Fruit fly (Drosophila melanogaster) whole organism, pupa: ENCODE measurements around the gene CG3703.

ENCODE experiments used
- CG10348 ChIP-seq: fragments of 200-800 bp; sonication (Bioruptor generic); IDR thresholded peaks from 2 replicates; pipeline ENCODE4 v1.3.6; 2022; ENCODE audit warnings: missing biosample characterization, missing genetic modification characterization
- CG12605 ChIP-seq: fragments of 200-800 bp; sonication (Bioruptor generic); IDR thresholded peaks from 2 replicates; pipeline ENCODE4 v1.3.6; 2022; ENCODE audit warnings: missing biosample characterization, missing genetic modification characterization
- CG13204 ChIP-seq: fragments of 200-800 bp; sonication (Bioruptor generic); optimal IDR thresholded peaks from 2 replicates; lab custom pipeline; 2018; ENCODE audit warnings: missing biosample characterization, mild to moderate bottlenecking, missing genetic modification characterization, moderate library complexity
- CG14655 ChIP-seq: fragments of 200-800 bp; sonication (Bioruptor generic); optimal IDR thresholded peaks from 3 replicates; lab custom pipeline; 2017; ENCODE audit warnings: mild to moderate bottlenecking, missing biosample characterization, missing genetic modification reagents, missing genetic modification characterization
- CG15710 ChIP-seq: fragments of 200-800 bp; sonication (Bioruptor generic); optimal IDR thresholded peaks from 2 replicates; lab custom pipeline; 2018; ENCODE audit warnings: missing biosample characterization, mild to moderate bottlenecking, missing genetic modification characterization, moderate library complexity
- CG17806 ChIP-seq: fragments of 200-800 bp; sonication (Bioruptor generic); optimal IDR thresholded peaks from 2 replicates; lab custom pipeline; 2018; ENCODE audit warnings: missing biosample characterization, mild to moderate bottlenecking, missing genetic modification characterization, moderate library complexity
- CG32121 ChIP-seq: fragments of 200-800 bp; sonication (Bioruptor generic); IDR thresholded peaks from 2 replicates; pipeline ENCODE4 v1.3.6; 2022; ENCODE audit warnings: missing biosample characterization, missing genetic modification characterization
- CG34367 ChIP-seq: fragments of 200-800 bp; sonication (Bioruptor generic); optimal IDR thresholded peaks from 2 replicates; lab custom pipeline; 2018; ENCODE audit warnings: missing biosample characterization, mild to moderate bottlenecking, missing genetic modification characterization
- CG4496 ChIP-seq: fragments of 200-800 bp; sonication (Bioruptor generic); IDR thresholded peaks from 3 replicates; pipeline ENCODE4 v1.3.6; 2022; ENCODE audit warnings: missing biosample characterization, missing genetic modification characterization
- CG8159 ChIP-seq: fragments of 200-800 bp; sonication (Bioruptor generic); optimal IDR thresholded peaks from 3 replicates; lab custom pipeline; 2018; ENCODE audit warnings: missing biosample characterization, mild to moderate bottlenecking, missing genetic modification characterization, moderate library complexity
- CG8301 ChIP-seq: fragments of 200-800 bp; sonication (Bioruptor generic); optimal IDR thresholded peaks from 2 replicates; lab custom pipeline; 2018; ENCODE audit warnings: missing biosample characterization, mild to moderate bottlenecking, missing genetic modification characterization
- CG9948 ChIP-seq: fragments of 200-800 bp; sonication (Bioruptor generic); optimal IDR thresholded peaks from 2 replicates; lab custom pipeline; 2018; ENCODE audit warnings: missing biosample characterization, mild to moderate bottlenecking, missing genetic modification characterization, moderate library complexity
- D1 ChIP-seq: fragments of 200-800 bp; sonication (Bioruptor generic); optimal IDR thresholded peaks from 2 replicates; lab custom pipeline; 2018; ENCODE audit warnings: missing biosample characterization, mild to moderate bottlenecking, missing genetic modification characterization, moderate library complexity
- EcR ChIP-seq: fragments of 200-800 bp; sonication (Bioruptor generic); optimal IDR thresholded peaks from 3 replicates; lab custom pipeline; 2019; ENCODE audit warnings: missing biosample characterization, missing genetic modification characterization, mild to moderate bottlenecking, moderate library complexity, missing genetic modification reagents
- Ets98B ChIP-seq: fragments of 200-800 bp; sonication (Bioruptor generic); IDR thresholded peaks from 2 replicates; pipeline ENCODE4 v1.3.6; 2022; ENCODE audit warnings: missing biosample characterization, missing genetic modification characterization
- Pif1A ChIP-seq: fragments of 200-800 bp; sonication (Bioruptor generic); optimal IDR thresholded peaks from 3 replicates; lab custom pipeline; 2016; ENCODE audit warnings: missing biosample characterization, missing genetic modification characterization
- Pif1B ChIP-seq: fragments of 200-800 bp; sonication (Bioruptor generic); optimal IDR thresholded peaks from 3 replicates; lab custom pipeline; 2016; ENCODE audit warnings: missing biosample characterization, missing genetic modification characterization
- Snoo ChIP-seq: fragments of 200-800 bp; sonication (Bioruptor generic); optimal IDR thresholded peaks from 3 replicates; lab custom pipeline; 2017; ENCODE audit warnings: missing biosample characterization, mild to moderate bottlenecking, missing genetic modification characterization, inconsistent platforms
- fd96Ca ChIP-seq: fragments of 200-800 bp; sonication (Bioruptor generic); IDR thresholded peaks from 3 replicates; pipeline ENCODE4 v1.3.6; 2022; ENCODE audit warnings: missing biosample characterization, missing genetic modification characterization
- gl ChIP-seq: fragments of 200-800 bp; sonication (Bioruptor generic); optimal IDR thresholded peaks from 2 replicates; lab custom pipeline; 2018; ENCODE audit warnings: missing biosample characterization, mild to moderate bottlenecking, missing genetic modification characterization
- rn ChIP-seq: fragments of 200-800 bp; sonication (Bioruptor generic); IDR thresholded peaks from 2 replicates; pipeline ENCODE4 v1.3.6; 2022; ENCODE audit warnings: missing biosample characterization, missing genetic modification characterization

Gene CG3703

dm6 chrX:932166-932565, 13.4 kb downstream of the CG3703 start, which contains the start of the genes CG32815 and CG3706:
Gene CG32815, plus strand, starts transcription at chrX:932466.
Gene CG3706, minus strand, starts transcription at chrX:932475.
- TF ChIP-seq CG13204 (GFP tag; lab: Kevin White, UChicago) (no peak), CG15710 (tag; lab: Kevin White, UChicago) (no peak), CG4496 (GFP tag; lab: Robert Waterston, UW) (no peak), CG34367 (tag; lab: Kevin White, UChicago) (no peak), rn (GFP tag; lab: Robert Waterston, UW) (no peak), Pif1A (GFP tag; lab: Kevin White, UChicago) (no peak), CG8301 (no peak), Snoo (tag; lab: Kevin White, UChicago) (no peak), CG14655 (GFP tag; lab: Kevin White, UChicago) (no peak), Ets98B (GFP tag; lab: Robert Waterston, UW) (no peak)

- TF ChIP-seq Snoo (tag; lab: Kevin White, UChicago): no peak
- TF ChIP-seq CG14655 (GFP tag; lab: Kevin White, UChicago): no peak
- TF ChIP-seq gl: no peak
- TF ChIP-seq CG10348 (GFP tag; lab: Robert Waterston, UW): no peak
- TF ChIP-seq CG8159 (tag; lab: Kevin White, UChicago): no peak
- no peak for TF ChIP-seq rn (GFP tag; lab: Robert Waterston, UW)
- no peak for TF ChIP-seq CG17806 (tag; lab: Kevin White, UChicago)
- no peak for TF ChIP-seq Ets98B (GFP tag; lab: Robert Waterston, UW)
- no peak for TF ChIP-seq D1
- TF ChIP-seq EcR (GFP tag; lab: Kevin White, UChicago): no peak
- TF ChIP-seq CG34367 (tag; lab: Kevin White, UChicago): no peak
- TF ChIP-seq CG4496 (GFP tag; lab: Robert Waterston, UW): no peak
Observed at dm6 chrX:930048-930800, 15.3 kb downstream of the CG3703 start, which contains the start of gene CG3708. Gene CG3708, minus strand, starts transcription at chrX:930098.

- TF ChIP-seq Pif1A (GFP tag; lab: Kevin White, UChicago) (no peak), CG4496 (GFP tag; lab: Robert Waterston, UW) (no peak), CG9948 (no peak), D1 (no peak), rn (GFP tag; lab: Robert Waterston, UW) (no peak), CG10348 (GFP tag; lab: Robert Waterston, UW) (no peak), CG13204 (GFP tag; lab: Kevin White, UChicago) (no peak), CG8159 (tag; lab: Kevin White, UChicago) (no peak), CG34367 (tag; lab: Kevin White, UChicago) (no peak), CG14655 (GFP tag; lab: Kevin White, UChicago) (no peak), CG17806 (tag; lab: Kevin White, UChicago) (no peak), CG12605 (no peak), Ets98B (GFP tag; lab: Robert Waterston, UW) (no peak)
- TF ChIP-seq, all 21 proteins: peak for 0
Observed at dm6 chrX:927863-928257, 17.7 kb downstream of the CG3703 start, which contains the start of the genes CG43867 and MED22. Gene CG43867, minus strand, starts transcription at chrX:927975. Gene MED22, plus strand, starts transcription at chrX:928139.

- no peak for TF ChIP-seq CG8301
- TF ChIP-seq D1: no peak
- no peak for TF ChIP-seq CG32121 (GFP tag; lab: Robert Waterston, UW)
- no peak for TF ChIP-seq CG13204 (GFP tag; lab: Kevin White, UChicago)
- TF ChIP-seq Pif1B: no peak
- no peak for TF ChIP-seq Snoo (tag; lab: Kevin White, UChicago)
- no peak for TF ChIP-seq Ets98B (GFP tag; lab: Robert Waterston, UW)
- TF ChIP-seq CG34367 (tag; lab: Kevin White, UChicago): no peak
- no peak for TF ChIP-seq Pif1A (GFP tag; lab: Kevin White, UChicago)
- no peak for TF ChIP-seq rn (GFP tag; lab: Robert Waterston, UW)
- TF ChIP-seq fd96Ca (GFP tag; lab: Robert Waterston, UW): no peak
- TF ChIP-seq CG17806 (tag; lab: Kevin White, UChicago): no peak
- no peak for TF ChIP-seq CG15710 (tag; lab: Kevin White, UChicago)
- TF ChIP-seq CG4496 (GFP tag; lab: Robert Waterston, UW): no peak
- TF ChIP-seq, all 21 proteins: peak for 0
Observed at dm6 chrX:927209-927862, 18.2 kb downstream of the CG3703 start, which contains the start of gene Lztr1. Gene Lztr1, minus strand, starts transcription at chrX:927582.

- no peak for TF ChIP-seq Ets98B (GFP tag; lab: Robert Waterston, UW)
- no peak for TF ChIP-seq gl
- TF ChIP-seq Pif1A (GFP tag; lab: Kevin White, UChicago): no peak
- TF ChIP-seq CG12605: no peak
- TF ChIP-seq CG13204 (GFP tag; lab: Kevin White, UChicago): no peak
- no peak for TF ChIP-seq D1
- TF ChIP-seq CG9948: no peak
- no peak for TF ChIP-seq CG8159 (tag; lab: Kevin White, UChicago)
Observed at dm6 chrX:921359-921758, 24.2 kb downstream of the CG3703 start.
